Worm (Caenorhabditis elegans): ENCODE results near the gene abu-1.

- TF ChIP-seq R02D3.7 (tag; optimal IDR thresholded peaks at IDR 0.05) (no peak), nhr-6 (tag; optimal IDR thresholded peaks at IDR 0.05) (peak; percentile 62), mxl-2 (GFP tag; conservative IDR thresholded peaks at IDR 0.05) (no peak), Y48G9A.11 (GFP tag; IDR thresholded peaks at IDR 0.05) (no peak), lir-3 (tag; optimal IDR thresholded peaks at IDR 0.05) (no peak), ZK546.5 (tag; optimal IDR thresholded peaks at IDR 0.05) (peak in 1 of 2 experiments; percentile 24), pha-4 (GFP tag; IDR thresholded peaks at IDR 0.05) (peak; percentile 65; the same call in 1 of the 2 replicates), pha-4 (tag; optimal IDR thresholded peaks at IDR 0.05) (peak; percentile 32), nhr-11 (tag; optimal IDR thresholded peaks at IDR 0.05) (peak; percentile 62), ceh-28 (tag; optimal IDR thresholded peaks at IDR 0.05) (no peak), arid-1 (GFP tag; conservative IDR thresholded peaks at IDR 0.05) (no peak), fkh-10 (GFP tag; optimal IDR thresholded peaks at IDR 0.05) (no peak)
Measured at ce11 chrV:10352928-10353427, 28.6 kb downstream of the abu-1 start, which contains the start of gene nol-56.

All from whole organism, L4 larva.